Fruit fly (Drosophila melanogaster): ENCODE measurements around the gene ver.

Gene ver

dm6 chr3L:12533392-12534070 is 9.7 kb downstream of the ver start, which contains the start of the genes Tsf2 and CG34242:
Gene Tsf2, minus strand, starts transcription at chr3L:12533724.
Gene CG34242, plus strand, starts transcription at chr3L:12533996.
- TF ChIP-seq fkh (GFP tag; optimal IDR thresholded peaks at IDR 0.05) (peak; percentile 40), vri (GFP tag; optimal IDR thresholded peaks at IDR 0.05) (no peak), cyc (GFP tag; optimal IDR thresholded peaks at IDR 0.05) (peak; percentile 85), CG16779 (tag; optimal IDR thresholded peaks at IDR 0.05) (no peak), Sox14 (GFP tag; optimal IDR thresholded peaks at IDR 0.05) (no peak), CG1621 (tag; optimal IDR thresholded peaks at IDR 0.05) (peak; percentile 42), CG11762 (GFP tag; optimal IDR thresholded peaks at IDR 0.05; ENCODE audit: insufficient read depth) (peak; percentile 82), dsx (GFP tag; optimal IDR thresholded peaks at IDR 0.05; ENCODE audit: poor library complexity, severe bottlenecking) (peak; percentile 88), Sox102F (GFP tag; optimal IDR thresholded peaks at IDR 0.05) (no peak), Eip75B (GFP tag; optimal IDR thresholded peaks at IDR 0.05) (no peak), net (GFP tag; optimal IDR thresholded peaks at IDR 0.05) (no peak), Hr39 (GFP tag; optimal IDR thresholded peaks at IDR 0.05) (no peak), Met (GFP tag; optimal IDR thresholded peaks at IDR 0.05) (peak; percentile 73), fd59A (GFP tag; optimal IDR thresholded peaks at IDR 0.05) (no peak), CG3919 (GFP tag; optimal IDR thresholded peaks at IDR 0.05) (peak; percentile 89), Eip78C (GFP tag) (peak; percentile 89), acj6 (GFP tag; optimal IDR thresholded peaks at IDR 0.05) (no peak), CG8632 (GFP tag; optimal IDR thresholded peaks at IDR 0.05) (no peak), Ets96B (tag; optimal IDR thresholded peaks at IDR 0.05) (peak; percentile 81), CG8119 (GFP tag; IDR thresholded peaks at IDR 0.05) (no peak), CG6792 (GFP tag; optimal IDR thresholded peaks at IDR 0.05) (peak; percentile 58), CG32006 (GFP tag; optimal IDR thresholded peaks at IDR 0.05) (no peak), CG9139 (GFP tag; optimal IDR thresholded peaks at IDR 0.05) (peak; percentile 69), CG6163 (GFP tag; IDR thresholded peaks at IDR 0.05) (peak; percentile 95), CG10669 (GFP tag; optimal IDR thresholded peaks at IDR 0.05) (no peak), achi (GFP tag; optimal IDR thresholded peaks at IDR 0.05) (no peak), CG3032 (tag; optimal IDR thresholded peaks at IDR 0.05) (peak; percentile 87), Hr38 (GFP tag; optimal IDR thresholded peaks at IDR 0.05) (no peak), CG11902 (GFP tag; optimal IDR thresholded peaks at IDR 0.05) (peak; percentile 84), svp (GFP tag) (no peak), Ets21C (GFP tag; optimal IDR thresholded peaks at IDR 0.05) (no peak), CG11294 (GFP tag; IDR thresholded peaks at IDR 0.05) (peak; percentile 83), fd85E (GFP tag; optimal IDR thresholded peaks at IDR 0.05) (no peak), salr (GFP tag; optimal IDR thresholded peaks at IDR 0.05) (no peak), Blimp-1 (GFP tag; optimal IDR thresholded peaks at IDR 0.05) (peak; percentile 53), CG6808 (GFP tag; optimal IDR thresholded peaks at IDR 0.05) (no peak), CG15336 (GFP tag; IDR thresholded peaks at IDR 0.05) (peak; percentile 43), Sox15 (GFP tag; optimal IDR thresholded peaks at IDR 0.05) (no peak), ss (GFP tag; optimal IDR thresholded peaks at IDR 0.05) (peak; percentile 28 to 57), CG31627 (GFP tag; optimal IDR thresholded peaks at IDR 0.05) (no peak), CG6854 (GFP tag; optimal IDR thresholded peaks at IDR 0.05) (no peak), esn (GFP tag; optimal IDR thresholded peaks at IDR 0.05) (peak; percentile 20), CG8319 (GFP tag; optimal IDR thresholded peaks at IDR 0.05) (peak; percentile 81), spab (GFP tag; optimal IDR thresholded peaks at IDR 0.05) (peak; percentile 74), CG6276 (GFP tag; optimal IDR thresholded peaks at IDR 0.05) (no peak), Lpt (GFP tag; optimal IDR thresholded peaks at IDR 0.05) (peak; percentile 85), CG4318 (GFP tag; optimal IDR thresholded peaks at IDR 0.05) (no peak), pdm3 (GFP tag; optimal IDR thresholded peaks at IDR 0.05) (no peak), lz (GFP tag; optimal IDR thresholded peaks at IDR 0.05) (peak; percentile 47), Smox (GFP tag; optimal IDR thresholded peaks at IDR 0.05) (no peak), eg (GFP tag; IDR thresholded peaks at IDR 0.05) (peak; percentile 95)

Measured in whole organism, prepupa.